Worm (Caenorhabditis elegans) whole organism, late embryonic: ENCODE measurements around the gene myo-2.

ENCODE experiments used
- C08G9.2 ChIP-seq: sonication (generic microtip); optimal IDR thresholded peaks from 2 replicates; lab custom pipeline; 2016; ENCODE audit warnings: mild to moderate bottlenecking, missing genetic modification characterization, moderate library complexity, missing compliant biosample characterization
- C38D4.7 ChIP-seq: fragments of 200-800 bp; sonication (Bioruptor generic); optimal IDR thresholded peaks from 2 replicates; lab custom pipeline; 2018; ENCODE audit warnings: mild to moderate bottlenecking, missing genetic modification characterization, moderate library complexity, missing compliant biosample characterization
- K02D7.2 ChIP-seq: sonication (generic microtip); optimal IDR thresholded peaks from 2 replicates; lab custom pipeline; 2017; ENCODE audit warnings: mild to moderate bottlenecking, missing genetic modification characterization, missing compliant biosample characterization
- K09A11.1 ChIP-seq: sonication (generic microtip); optimal IDR thresholded peaks from 2 replicates; lab custom pipeline; 2017; ENCODE audit warnings: antibody characterized with exemption, mild to moderate bottlenecking, missing genetic modification characterization, missing compliant biosample characterization; ENCODE audit not compliant: insufficient read depth
- T23F11.4 ChIP-seq: fragments of 200-800 bp; sonication (Bioruptor generic); optimal IDR thresholded peaks from 2 replicates; lab custom pipeline; 2018; ENCODE audit warnings: mild to moderate bottlenecking, missing genetic modification characterization, missing compliant biosample characterization
- Y22D7AL.16 ChIP-seq: sonication (generic microtip); optimal IDR thresholded peaks from 2 replicates; lab custom pipeline; 2016; ENCODE audit warnings: missing genetic modification characterization, missing compliant biosample characterization
- ahr-1 ChIP-seq: sonication (generic microtip); optimal IDR thresholded peaks from 2 replicates; lab custom pipeline; 2016; ENCODE audit warnings: missing genetic modification characterization, missing compliant biosample characterization
- ama-1 ChIP-seq: fragments of 150-350 bp; optimal IDR thresholded peaks from 2 replicates; lab custom pipeline; 2014
- ceh-18 ChIP-seq: sonication (generic microtip); optimal IDR thresholded peaks from 2 replicates; lab custom pipeline; 2016; ENCODE audit warnings: missing genetic modification characterization, missing compliant biosample characterization
- ceh-2 ChIP-seq: sonication (generic microtip); optimal IDR thresholded peaks from 2 replicates; lab custom pipeline; 2016; ENCODE audit warnings: missing genotype, missing genetic modification characterization, missing compliant biosample characterization
- ceh-24 ChIP-seq: sonication (generic microtip); optimal IDR thresholded peaks from 2 replicates; lab custom pipeline; 2016; ENCODE audit warnings: mild to moderate bottlenecking, missing genetic modification characterization, missing compliant biosample characterization
- ceh-31 ChIP-seq: sonication (generic microtip); optimal IDR thresholded peaks from 2 replicates; lab custom pipeline; 2016; ENCODE audit warnings: missing genetic modification characterization, missing compliant biosample characterization
- ceh-34 ChIP-seq: sonication (generic microtip); optimal IDR thresholded peaks from 2 replicates; lab custom pipeline; 2016; ENCODE audit warnings: mild to moderate bottlenecking, missing genetic modification characterization, missing compliant biosample characterization
- ceh-48 ChIP-seq: sonication (generic microtip); optimal IDR thresholded peaks from 2 replicates; lab custom pipeline; 2016; ENCODE audit warnings: missing genetic modification characterization, inconsistent platforms, missing compliant biosample characterization
- ceh-9 ChIP-seq: sonication (generic microtip); optimal IDR thresholded peaks from 2 replicates; lab custom pipeline; 2016; ENCODE audit warnings: mild to moderate bottlenecking, missing genetic modification characterization, inconsistent platforms, missing compliant biosample characterization
- che-1 ChIP-seq: sonication (generic microtip); optimal IDR thresholded peaks from 2 replicates; lab custom pipeline; 2016; ENCODE audit warnings: mild to moderate bottlenecking, missing genetic modification characterization, missing compliant biosample characterization
- dmd-4 ChIP-seq: sonication (generic microtip); optimal IDR thresholded peaks from 2 replicates; lab custom pipeline; 2016; ENCODE audit warnings: borderline replicate concordance, missing genetic modification characterization, missing compliant biosample characterization
- elt-4 ChIP-seq: sonication (generic microtip); optimal IDR thresholded peaks from 2 replicates; lab custom pipeline; 2016; ENCODE audit warnings: missing genetic modification characterization, missing compliant biosample characterization
- eyg-1 ChIP-seq: sonication (generic microtip); optimal IDR thresholded peaks from 2 replicates; lab custom pipeline; 2016; ENCODE audit warnings: missing genotype, missing genetic modification characterization, missing compliant biosample characterization
- fkh-10 ChIP-seq: fragments of 150-350 bp; optimal IDR thresholded peaks from 2 replicates; lab custom pipeline; 2014; ENCODE audit warnings: missing biosample characterization, missing genetic modification reagents, missing genetic modification characterization
- fkh-6 ChIP-seq: sonication (generic microtip); optimal IDR thresholded peaks from 2 replicates; lab custom pipeline; 2016; ENCODE audit warnings: missing genetic modification characterization, missing compliant biosample characterization
- hlh-13 ChIP-seq: fragments of 200-800 bp; sonication (Bioruptor generic); optimal IDR thresholded peaks from 2 replicates; lab custom pipeline; 2018; ENCODE audit warnings: mild to moderate bottlenecking, missing genetic modification characterization, missing compliant biosample characterization
- hlh-6 ChIP-seq: sonication (generic microtip); optimal IDR thresholded peaks from 2 replicates; lab custom pipeline; 2016; ENCODE audit warnings: missing genotype, missing genetic modification characterization, missing compliant biosample characterization
- lim-6 ChIP-seq: sonication (generic microtip); optimal IDR thresholded peaks from 2 replicates; lab custom pipeline; 2016; ENCODE audit warnings: missing genetic modification characterization, missing compliant biosample characterization
- madf-2 ChIP-seq: sonication (generic microtip); optimal IDR thresholded peaks from 2 replicates; lab custom pipeline; 2017; ENCODE audit warnings: missing genetic modification characterization, missing compliant biosample characterization
- npax-4 ChIP-seq: sonication (generic microtip); optimal IDR thresholded peaks from 2 replicates; lab custom pipeline; 2016; ENCODE audit warnings: missing genetic modification characterization, missing compliant biosample characterization
- pat-9 ChIP-seq: fragments of 200-800 bp; sonication (Bioruptor generic); optimal IDR thresholded peaks from 2 replicates; lab custom pipeline; 2018; ENCODE audit warnings: mild to moderate bottlenecking, missing genetic modification characterization, moderate library complexity, missing compliant biosample characterization
- pax-1 ChIP-seq: fragments of 150-350 bp; optimal IDR thresholded peaks from 2 replicates; lab custom pipeline; 2014; ENCODE audit warnings: missing biosample characterization, missing genetic modification characterization
- pha-2 ChIP-seq: sonication (generic microtip); optimal IDR thresholded peaks from 2 replicates; lab custom pipeline; 2017; ENCODE audit warnings: mild to moderate bottlenecking, missing genetic modification characterization, missing compliant biosample characterization
- pha-4 ChIP-seq: fragments of 150-350 bp; optimal IDR thresholded peaks from 2 replicates; lab custom pipeline; 2018; ENCODE audit warnings: missing biosample characterization, missing genetic modification reagents, missing genetic modification characterization
- pqm-1 ChIP-seq: sonication (generic microtip); optimal IDR thresholded peaks from 2 replicates; lab custom pipeline; 2016; ENCODE audit warnings: missing genetic modification characterization, missing compliant biosample characterization
- pros-1 ChIP-seq: fragments of 150-350 bp; optimal IDR thresholded peaks from 2 replicates; lab custom pipeline; 2014; ENCODE audit warnings: missing biosample characterization, missing genetic modification reagents, missing genetic modification characterization
- ref-2 ChIP-seq: sonication (generic microtip); optimal IDR thresholded peaks from 2 replicates; lab custom pipeline; 2016; ENCODE audit warnings: missing genetic modification characterization, missing compliant biosample characterization
- sdc-2 ChIP-seq: sonication (generic microtip); optimal IDR thresholded peaks from 2 replicates; lab custom pipeline; 2016; ENCODE audit warnings: missing genotype, missing genetic modification characterization, missing compliant biosample characterization
- syd-9 ChIP-seq: sonication (generic microtip); optimal IDR thresholded peaks from 2 replicates; lab custom pipeline; 2016; ENCODE audit warnings: mild to moderate bottlenecking, missing genetic modification characterization, moderate library complexity, missing compliant biosample characterization
- tbx-2 ChIP-seq: sonication (generic microtip); optimal IDR thresholded peaks from 2 replicates; lab custom pipeline; 2016; ENCODE audit warnings: missing genetic modification characterization, missing compliant biosample characterization
- ttx-3 ChIP-seq: sonication (generic microtip); optimal IDR thresholded peaks from 2 replicates; lab custom pipeline; 2016; ENCODE audit warnings: missing genetic modification reagents, missing genetic modification characterization, missing compliant biosample characterization
- unc-3 ChIP-seq, 2 experiments: fragments of 200-800 bp in 1 of 2; sonication (Bioruptor generic) in 1 of 2; sonication (generic microtip) in 1 of 2; conservative IDR thresholded peaks in 1 of 2; optimal IDR thresholded peaks in 1 of 2; 2 replicates each; pipeline versions ENCODE4 v1.3.6 to Lab custom; 2016 to 2022; ENCODE audit warnings: missing compliant biosample characterization in 2 of 2, missing genetic modification characterization in 2 of 2, missing genetic modification reagents in 1 of 2
- unc-42 ChIP-seq: sonication (generic microtip); optimal IDR thresholded peaks from 2 replicates; lab custom pipeline; 2016; ENCODE audit warnings: missing genotype, missing genetic modification characterization, missing compliant biosample characterization
- unc-55 ChIP-seq: sonication (generic microtip); optimal IDR thresholded peaks from 2 replicates; lab custom pipeline; 2017; ENCODE audit warnings: missing biosample characterization, missing genetic modification reagents, missing genetic modification characterization
- unc-86 ChIP-seq: sonication (generic microtip); optimal IDR thresholded peaks from 2 replicates; lab custom pipeline; 2016; ENCODE audit warnings: missing genetic modification characterization, missing compliant biosample characterization
- zip-5 ChIP-seq: sonication (generic microtip); optimal IDR thresholded peaks from 2 replicates; lab custom pipeline; 2016; ENCODE audit warnings: missing genetic modification characterization, missing compliant biosample characterization

Gene myo-2

ce11 chrX:12480447-12480998 lies 12.7 kb downstream of the myo-2 start, which contains the start of gene atf-6 (continued):
- TF ChIP-seq ceh-18 = peak; percentile 75
- TF ChIP-seq pha-4 (tag; lab: Kevin White, UChicago) = no peak
- peak; percentile 16 for TF ChIP-seq madf-2 (tag; lab: Kevin White, UChicago)
- peak; percentile 45 for TF ChIP-seq hlh-6 (tag; lab: Kevin White, UChicago)
- peak; percentile 90 for TF ChIP-seq ceh-31 (tag; lab: Kevin White, UChicago)
- peak; percentile 72 for TF ChIP-seq ceh-2
- no peak for TF ChIP-seq ttx-3 (tag; lab: Kevin White, UChicago)
- TF ChIP-seq unc-55 = peak; percentile 15
- no peak for TF ChIP-seq pha-2 (tag; lab: Kevin White, UChicago)
- TF ChIP-seq che-1 = peak; percentile 34
- no peak for TF ChIP-seq dmd-4
- TF ChIP-seq ceh-48 (tag; lab: Kevin White, UChicago) = peak; percentile 24
- TF ChIP-seq unc-3 (GFP tag; conservative IDR thresholded peaks at IDR 0.05; lab: Robert Waterston, UW) = no peak
- peak; percentile 26 for TF ChIP-seq unc-3 (tag; optimal IDR thresholded peaks at IDR 0.05; lab: Kevin White, UChicago)
- no peak for TF ChIP-seq Y22D7AL.16 (tag; lab: Kevin White, UChicago)
- peak; percentile 87 for TF ChIP-seq pros-1 (tag; lab: Kevin White, UChicago)
- TF ChIP-seq K02D7.2 (tag; lab: Kevin White, UChicago) = no peak
- TF ChIP-seq ahr-1 (tag; lab: Kevin White, UChicago) = no peak
- TF ChIP-seq pqm-1 (tag; lab: Kevin White, UChicago) = peak; percentile 7
- peak; percentile 34 for TF ChIP-seq eyg-1 (tag; lab: Kevin White, UChicago)
- peak; percentile 70 for TF ChIP-seq ref-2 (tag; lab: Kevin White, UChicago)
- TF ChIP-seq pat-9 (tag; lab: Kevin White, UChicago) = no peak
- peak; percentile 10 for TF ChIP-seq lim-6 (tag; lab: Kevin White, UChicago)
- peak; percentile 91 for TF ChIP-seq ceh-34 (tag; lab: Kevin White, UChicago)
- TF ChIP-seq ceh-24 (tag; lab: Kevin White, UChicago) = no peak
- peak; percentile 65 for TF ChIP-seq unc-42
- no peak for TF ChIP-seq hlh-13 (GFP tag; lab: Kevin White, UChicago)
- no peak for TF ChIP-seq ceh-9 (tag; lab: Kevin White, UChicago)
- no peak for TF ChIP-seq fkh-10 (GFP tag; lab: Kevin White, UChicago)
- peak; percentile 29 for TF ChIP-seq C08G9.2 (tag; lab: Kevin White, UChicago)
- peak; percentile 4 for TF ChIP-seq C38D4.7 (GFP tag; lab: Kevin White, UChicago)
- peak; percentile 49 for TF ChIP-seq syd-9 (tag; lab: Kevin White, UChicago)
- TF ChIP-seq tbx-2 (tag; lab: Kevin White, UChicago) = peak; percentile 79
- TF ChIP-seq unc-86 (tag; lab: Kevin White, UChicago) = no peak
- TF ChIP-seq sdc-2 = peak; percentile 80
- peak; percentile 36 for TF ChIP-seq pax-1 (tag; lab: Kevin White, UChicago)
- TF ChIP-seq ama-1 (lab: Kevin White, UChicago) = no peak
- TF ChIP-seq, all 69 proteins: peak for 39

ce11 chrX:12484078-12484477 lies 16.2 kb downstream of the myo-2 start:
- TF ChIP-seq Y22D7AL.16 (tag; lab: Kevin White, UChicago) (no peak), unc-42 (no peak), fkh-6 (tag; lab: Kevin White, UChicago) (no peak), zip-5 (tag; lab: Kevin White, UChicago) (no peak), tbx-2 (tag; lab: Kevin White, UChicago) (no peak), elt-4 (tag; lab: Kevin White, UChicago) (no peak), T23F11.4 (GFP tag; lab: Kevin White, UChicago) (no peak), K09A11.1 (tag; lab: Kevin White, UChicago) (no peak), pros-1 (tag; lab: Kevin White, UChicago) (no peak), ceh-9 (tag; lab: Kevin White, UChicago) (no peak), npax-4 (tag; lab: Kevin White, UChicago) (no peak)
